Fruit fly (Drosophila melanogaster): Measurements from ENCODE around the gene Arpc5.

- no peak for TF ChIP-seq Dll (optimal IDR thresholded peaks at IDR 0.05)
- TF ChIP-seq psq (optimal IDR thresholded peaks at IDR 0.05), result no peak
- no peak for TF ChIP-seq CG8478 (optimal IDR thresholded peaks at IDR 0.05)
- no peak for TF ChIP-seq pan (optimal IDR thresholded peaks at IDR 0.05)
These were observed 48.7 kb downstream of the Arpc5 start for dm6 chr2L:2628760-2629159.
